Worm (Caenorhabditis elegans) whole organism, L4 larva: ENCODE data around the gene F23A7.3.

Source experiments
- daf-12 ChIP-seq: fragments of 150-350 bp; optimal IDR thresholded peaks from 2 replicates; lab custom pipeline; 2014; ENCODE audit warnings: missing biosample characterization, missing genetic modification reagents, missing genetic modification characterization
- nhr-28 ChIP-seq: fragments of 150-350 bp; optimal IDR thresholded peaks from 2 replicates; lab custom pipeline; 2014; ENCODE audit warnings: missing biosample characterization, missing genetic modification characterization

DNA sequence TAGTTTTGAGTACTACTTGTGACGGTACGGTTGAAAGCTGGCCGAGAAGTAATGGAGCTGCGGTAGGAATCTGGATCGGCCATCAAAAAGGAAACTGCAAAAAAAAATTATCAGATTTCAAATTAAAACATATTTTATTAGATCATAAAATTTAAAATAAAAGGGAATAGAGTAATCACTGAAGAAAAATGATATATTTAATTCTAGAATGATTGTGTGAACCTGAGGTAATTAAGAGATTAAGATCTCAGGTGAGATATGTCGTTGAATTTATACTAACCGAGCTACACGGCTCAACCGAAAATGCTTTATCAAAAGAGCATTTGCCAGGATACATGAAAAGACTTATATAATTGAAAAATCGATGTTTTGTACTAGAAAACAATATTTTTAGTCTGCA is 50.2 kb downstream of the F23A7.3 start, which contains the start of gene ifa-3:
- TF ChIP-seq nhr-28 (no peak), daf-12 (tag; lab: Kevin White, UChicago) (no peak)
